Worm (Caenorhabditis elegans) whole organism, late embryonic: ENCODE results near the gene gldi-6.
"Not testable (repeated sequence)": the region's sequence is repeated elsewhere in the genome, so short reads cannot be mapped to it uniquely, and the experiment has no call there.

Experiments
- C08G9.2 ChIP-seq: sonication (generic microtip); optimal IDR thresholded peaks from 2 replicates; lab custom pipeline; 2016; ENCODE audit warnings: mild to moderate bottlenecking, missing genetic modification characterization, moderate library complexity, missing compliant biosample characterization
- C38D4.7 ChIP-seq: fragments of 200-800 bp; sonication (Bioruptor generic); optimal IDR thresholded peaks from 2 replicates; lab custom pipeline; 2018; ENCODE audit warnings: mild to moderate bottlenecking, missing genetic modification characterization, moderate library complexity, missing compliant biosample characterization
- F13H6.1 ChIP-seq: sonication (generic microtip); optimal IDR thresholded peaks from 2 replicates; lab custom pipeline; 2016; ENCODE audit warnings: missing genetic modification characterization, missing compliant biosample characterization
- ceh-14 ChIP-seq: sonication (generic microtip); optimal IDR thresholded peaks from 2 replicates; lab custom pipeline; 2016; ENCODE audit warnings: missing genotype, missing genetic modification characterization, missing compliant biosample characterization
- ceh-18 ChIP-seq: sonication (generic microtip); optimal IDR thresholded peaks from 2 replicates; lab custom pipeline; 2016; ENCODE audit warnings: missing genetic modification characterization, missing compliant biosample characterization
- ceh-19 ChIP-seq: fragments of 200-800 bp; sonication (Bioruptor generic); optimal IDR thresholded peaks from 2 replicates; lab custom pipeline; 2018; ENCODE audit warnings: mild to moderate bottlenecking, missing genetic modification characterization, missing compliant biosample characterization
- ceh-22 ChIP-seq: sonication (generic microtip); optimal IDR thresholded peaks from 2 replicates; lab custom pipeline; 2017; ENCODE audit warnings: missing biosample characterization, missing genetic modification characterization
- ceh-24 ChIP-seq: sonication (generic microtip); optimal IDR thresholded peaks from 2 replicates; lab custom pipeline; 2016; ENCODE audit warnings: mild to moderate bottlenecking, missing genetic modification characterization, missing compliant biosample characterization
- ceh-30 ChIP-seq: fragments of 150-350 bp; optimal IDR thresholded peaks from 2 replicates; lab custom pipeline; 2014; ENCODE audit warnings: missing biosample characterization, missing genetic modification characterization
- ceh-34 ChIP-seq: sonication (generic microtip); optimal IDR thresholded peaks from 2 replicates; lab custom pipeline; 2016; ENCODE audit warnings: mild to moderate bottlenecking, missing genetic modification characterization, missing compliant biosample characterization
- ceh-6 ChIP-seq: fragments of 200-800 bp; sonication (Bioruptor generic); optimal IDR thresholded peaks from 2 replicates; lab custom pipeline; 2018; ENCODE audit warnings: mild to moderate bottlenecking, missing genetic modification characterization, missing compliant biosample characterization
- ceh-9 ChIP-seq: sonication (generic microtip); optimal IDR thresholded peaks from 2 replicates; lab custom pipeline; 2016; ENCODE audit warnings: mild to moderate bottlenecking, missing genetic modification characterization, inconsistent platforms, missing compliant biosample characterization
- che-1 ChIP-seq: sonication (generic microtip); optimal IDR thresholded peaks from 2 replicates; lab custom pipeline; 2016; ENCODE audit warnings: mild to moderate bottlenecking, missing genetic modification characterization, missing compliant biosample characterization
- elt-2 ChIP-seq: sonication (generic microtip); optimal IDR thresholded peaks from 2 replicates; lab custom pipeline; 2016; ENCODE audit warnings: missing genetic modification reagents, missing genetic modification characterization, missing compliant biosample characterization
- elt-4 ChIP-seq: sonication (generic microtip); optimal IDR thresholded peaks from 2 replicates; lab custom pipeline; 2016; ENCODE audit warnings: missing genetic modification characterization, missing compliant biosample characterization
- ets-4 ChIP-seq: sonication (generic microtip); optimal IDR thresholded peaks from 2 replicates; lab custom pipeline; 2016; ENCODE audit warnings: missing genetic modification characterization, missing compliant biosample characterization
- fkh-6 ChIP-seq: sonication (generic microtip); optimal IDR thresholded peaks from 2 replicates; lab custom pipeline; 2016; ENCODE audit warnings: missing genetic modification characterization, missing compliant biosample characterization
- gmeb-2 ChIP-seq: sonication (generic microtip); optimal IDR thresholded peaks from 2 replicates; lab custom pipeline; 2016; ENCODE audit warnings: missing genetic modification characterization, inconsistent platforms, missing compliant biosample characterization
- hlh-15 ChIP-seq: sonication (generic microtip); optimal IDR thresholded peaks from 2 replicates; lab custom pipeline; 2016; ENCODE audit warnings: missing genetic modification characterization, missing compliant biosample characterization
- hlh-30 ChIP-seq: sonication (generic microtip); optimal IDR thresholded peaks from 2 replicates; lab custom pipeline; 2017; ENCODE audit warnings: antibody characterized with exemption, missing genetic modification characterization, missing compliant biosample characterization; ENCODE audit not compliant: insufficient read depth
- lim-6 ChIP-seq: sonication (generic microtip); optimal IDR thresholded peaks from 2 replicates; lab custom pipeline; 2016; ENCODE audit warnings: missing genetic modification characterization, missing compliant biosample characterization
- madf-2 ChIP-seq: sonication (generic microtip); optimal IDR thresholded peaks from 2 replicates; lab custom pipeline; 2017; ENCODE audit warnings: missing genetic modification characterization, missing compliant biosample characterization
- mec-3 ChIP-seq: sonication (generic microtip); optimal IDR thresholded peaks from 2 replicates; lab custom pipeline; 2016; ENCODE audit warnings: borderline replicate concordance, missing genetic modification characterization, missing compliant biosample characterization
- nhr-232 ChIP-seq: sonication (generic microtip); optimal IDR thresholded peaks from 2 replicates; lab custom pipeline; 2016; ENCODE audit warnings: missing genetic modification characterization, missing compliant biosample characterization
- npax-4 ChIP-seq: sonication (generic microtip); optimal IDR thresholded peaks from 2 replicates; lab custom pipeline; 2016; ENCODE audit warnings: missing genetic modification characterization, missing compliant biosample characterization
- pag-3 ChIP-seq: sonication (generic microtip); optimal IDR thresholded peaks from 2 replicates; lab custom pipeline; 2016; ENCODE audit warnings: missing compliant biosample characterization, missing genetic modification characterization, borderline replicate concordance
- pha-2 ChIP-seq: sonication (generic microtip); optimal IDR thresholded peaks from 2 replicates; lab custom pipeline; 2017; ENCODE audit warnings: mild to moderate bottlenecking, missing genetic modification characterization, missing compliant biosample characterization
- pros-1 ChIP-seq: fragments of 150-350 bp; optimal IDR thresholded peaks from 2 replicates; lab custom pipeline; 2014; ENCODE audit warnings: missing biosample characterization, missing genetic modification reagents, missing genetic modification characterization
- ref-2 ChIP-seq: sonication (generic microtip); optimal IDR thresholded peaks from 2 replicates; lab custom pipeline; 2016; ENCODE audit warnings: missing genetic modification characterization, missing compliant biosample characterization
- sdc-2 ChIP-seq: sonication (generic microtip); optimal IDR thresholded peaks from 2 replicates; lab custom pipeline; 2016; ENCODE audit warnings: missing genotype, missing genetic modification characterization, missing compliant biosample characterization
- sox-2 ChIP-seq: fragments of 200-800 bp; sonication (Bioruptor generic); IDR thresholded peaks from 2 replicates; pipeline ENCODE4 v1.3.6; 2022; ENCODE audit warnings: missing genetic modification reagents, missing genetic modification characterization, missing compliant biosample characterization
- sox-4 ChIP-seq: sonication (generic microtip); optimal IDR thresholded peaks from 2 replicates; lab custom pipeline; 2017; ENCODE audit warnings: mild to moderate bottlenecking, missing genetic modification characterization, inconsistent platforms, missing compliant biosample characterization
- syd-9 ChIP-seq: sonication (generic microtip); optimal IDR thresholded peaks from 2 replicates; lab custom pipeline; 2016; ENCODE audit warnings: mild to moderate bottlenecking, missing genetic modification characterization, moderate library complexity, missing compliant biosample characterization
- tbx-2 ChIP-seq: sonication (generic microtip); optimal IDR thresholded peaks from 2 replicates; lab custom pipeline; 2016; ENCODE audit warnings: missing genetic modification characterization, missing compliant biosample characterization
- ttx-3 ChIP-seq: sonication (generic microtip); optimal IDR thresholded peaks from 2 replicates; lab custom pipeline; 2016; ENCODE audit warnings: missing genetic modification reagents, missing genetic modification characterization, missing compliant biosample characterization
- unc-55 ChIP-seq: sonication (generic microtip); optimal IDR thresholded peaks from 2 replicates; lab custom pipeline; 2017; ENCODE audit warnings: missing biosample characterization, missing genetic modification reagents, missing genetic modification characterization
- unc-86 ChIP-seq: sonication (generic microtip); optimal IDR thresholded peaks from 2 replicates; lab custom pipeline; 2016; ENCODE audit warnings: missing genetic modification characterization, missing compliant biosample characterization
- zip-5 ChIP-seq: sonication (generic microtip); optimal IDR thresholded peaks from 2 replicates; lab custom pipeline; 2016; ENCODE audit warnings: missing genetic modification characterization, missing compliant biosample characterization
- ztf-16 ChIP-seq: sonication (generic microtip); optimal IDR thresholded peaks from 2 replicates; lab custom pipeline; 2017; ENCODE audit warnings: missing genetic modification characterization, missing compliant biosample characterization

The gldi-6 gene

DNA sequence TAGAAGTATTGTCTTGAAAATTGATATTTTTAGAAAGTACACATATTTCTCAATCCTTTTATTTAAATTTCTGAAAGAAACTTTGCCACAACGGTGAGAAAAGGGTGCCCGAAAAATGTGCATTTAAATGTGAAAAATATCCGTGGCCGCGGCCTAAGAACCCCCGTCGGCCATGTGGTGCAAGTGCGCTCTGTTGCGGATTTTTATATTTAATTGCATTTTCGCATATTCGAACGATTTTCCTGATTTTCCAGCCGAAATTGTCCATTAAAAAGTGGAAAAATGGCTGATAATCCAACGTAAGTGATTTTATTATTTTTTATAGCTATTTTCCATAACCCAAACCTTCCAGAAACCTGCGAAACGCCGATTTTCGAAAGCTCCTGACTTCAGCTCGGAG is 35.5 kb downstream of the gldi-6 start, which contains the start of gene smu-2 (continued):
- TF ChIP-seq unc-55 (GFP tag; lab: Kevin White, UChicago), result no peak
- TF ChIP-seq mec-3, result peak; percentile 73
- peak; percentile 46 for TF ChIP-seq ceh-34 (tag; lab: Kevin White, UChicago)
- TF ChIP-seq che-1 (tag; lab: Kevin White, UChicago), result no peak
- peak; percentile 41 for TF ChIP-seq ttx-3
- no peak for TF ChIP-seq sox-2 (GFP tag; lab: Robert Waterston, UW)
- no peak for TF ChIP-seq F13H6.1 (tag; lab: Kevin White, UChicago)
- no peak for TF ChIP-seq pros-1 (tag; lab: Kevin White, UChicago)
- peak; percentile 59 for TF ChIP-seq ref-2 (tag; lab: Kevin White, UChicago)
- no peak for TF ChIP-seq ceh-22 (tag; lab: Kevin White, UChicago)
- peak; percentile 86 for TF ChIP-seq ets-4 (tag; lab: Kevin White, UChicago)
- TF ChIP-seq sox-4 (tag; lab: Kevin White, UChicago), result no peak
- no peak for TF ChIP-seq nhr-232 (tag; lab: Kevin White, UChicago)
- TF ChIP-seq fkh-6 (tag; lab: Kevin White, UChicago), result peak; percentile 12
- TF ChIP-seq unc-86, result peak; percentile 47
- TF ChIP-seq C38D4.7 (GFP tag; lab: Kevin White, UChicago), result no peak
- peak; percentile 81 for TF ChIP-seq tbx-2
- peak; percentile 48 for TF ChIP-seq ceh-18 (tag; lab: Kevin White, UChicago)
- TF ChIP-seq npax-4 (tag; lab: Kevin White, UChicago), result no peak
- TF ChIP-seq pha-2, result no peak
- no peak for TF ChIP-seq ceh-19
- peak; percentile 72 for TF ChIP-seq elt-2
- no peak for TF ChIP-seq gmeb-2 (tag; lab: Kevin White, UChicago)
- peak; percentile 92 for TF ChIP-seq lim-6
- TF ChIP-seq zip-5, result peak; percentile 76
- peak; percentile 82 for TF ChIP-seq ceh-14 (tag; lab: Kevin White, UChicago)
- no peak for TF ChIP-seq madf-2
- TF ChIP-seq C08G9.2 (tag; lab: Kevin White, UChicago), result peak; percentile 91
- TF ChIP-seq hlh-30 (tag; lab: Kevin White, UChicago), result no peak
- TF ChIP-seq ceh-30 (tag; lab: Kevin White, UChicago), result no peak
- no peak for TF ChIP-seq ztf-16 (tag; lab: Kevin White, UChicago)
- no peak for TF ChIP-seq sdc-2 (tag; lab: Kevin White, UChicago)
- no peak for TF ChIP-seq pag-3
- TF ChIP-seq, all 69 proteins: peak for 28

- not testable (repeated sequence) for TF ChIP-seq elt-4, hlh-15, ceh-24 (tag; lab: Kevin White, UChicago)
- TF ChIP-seq, all 69 proteins: peak for 0; not testable (repeated sequence) for 69
These were observed 44.0 kb downstream of the gldi-6 start, which contains the start of gene fbxb-112 for ce11 chrII:3490797-3491196. Gene fbxb-112 (plus strand): TSS chrII:3491097.

- no peak for TF ChIP-seq ceh-9 (tag; lab: Kevin White, UChicago)
- no peak for TF ChIP-seq ceh-6
- TF ChIP-seq elt-2, result peak; percentile 35
These were observed 52.6 kb downstream of the gldi-6 start, which contains the start of gene Y49F6B.9 for ce11 chrII:3499386-3499785. Gene Y49F6B.9 (minus strand): TSS chrII:3499387.

DNA sequence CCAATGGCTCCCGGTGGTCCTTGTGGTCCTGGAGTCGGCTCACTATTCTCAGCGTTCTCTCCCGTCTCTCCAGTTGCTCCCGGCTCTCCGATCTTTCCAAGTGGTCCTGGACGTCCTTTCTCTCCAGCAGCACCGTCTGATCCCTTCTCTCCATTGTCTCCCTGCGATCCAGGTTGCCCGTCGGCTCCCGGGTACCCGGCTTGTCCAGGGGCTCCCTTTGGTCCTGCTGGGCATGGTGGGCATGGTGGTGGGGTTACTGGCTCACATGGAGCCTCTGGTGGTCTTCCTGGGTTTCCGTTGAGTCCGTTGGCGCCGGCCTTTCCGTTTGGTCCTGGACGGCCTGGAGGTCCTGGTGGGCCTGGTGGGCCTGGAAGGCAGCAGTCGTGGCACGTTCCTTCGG is 53.6 kb downstream of the gldi-6 start:
- TF ChIP-seq syd-9, result no peak
- peak; percentile 14 for TF ChIP-seq C08G9.2 (tag; lab: Kevin White, UChicago)
- TF ChIP-seq, all 69 proteins: peak for 1
